Fruit fly (Drosophila melanogaster) whole organism, embryonic: ENCODE results near the gene Actn.

Experiments
- BtbVII ChIP-seq: fragments of 200-800 bp; sonication (Bioruptor generic); optimal IDR thresholded peaks from 3 replicates; lab custom pipeline; 2017; ENCODE audit warnings: missing biosample characterization, mild to moderate bottlenecking, missing genetic modification characterization
- CG10267 ChIP-seq: fragments of 200-800 bp; sonication (Bioruptor generic); optimal IDR thresholded peaks from 2 replicates; lab custom pipeline; 2018; ENCODE audit warnings: missing biosample characterization, mild to moderate bottlenecking, missing genetic modification characterization, moderate library complexity
- CG10274 ChIP-seq: fragments of 200-800 bp; sonication (Bioruptor generic); optimal IDR thresholded peaks from 3 replicates; lab custom pipeline; 2017; ENCODE audit warnings: missing biosample characterization, mild to moderate bottlenecking, missing genetic modification characterization
- CG10959 ChIP-seq: fragments of 200-800 bp; sonication (Bioruptor generic); IDR thresholded peaks from 2 replicates; pipeline ENCODE4 v1.3.6; 2022; ENCODE audit warnings: missing biosample characterization, missing genetic modification characterization
- CG12299 ChIP-seq: fragments of 200-800 bp; sonication (Bioruptor generic); optimal IDR thresholded peaks from 2 replicates; lab custom pipeline; 2018; ENCODE audit warnings: missing biosample characterization, mild to moderate bottlenecking, missing genetic modification characterization
- CG13624 ChIP-seq: fragments of 200-800 bp; sonication (Bioruptor generic); optimal IDR thresholded peaks from 2 replicates; lab custom pipeline; 2016; ENCODE audit warnings: missing biosample characterization, missing genetic modification characterization
- CG14050 ChIP-seq: fragments of 200-800 bp; sonication (Bioruptor generic); IDR thresholded peaks from 3 replicates; pipeline ENCODE4 v1.3.6; 2022; ENCODE audit warnings: missing biosample characterization, missing genetic modification characterization
- CG1529 ChIP-seq: fragments of 200-800 bp; sonication (Bioruptor generic); optimal IDR thresholded peaks from 3 replicates; lab custom pipeline; 2018; ENCODE audit warnings: missing biosample characterization, missing genetic modification characterization
- CG15601 ChIP-seq: fragments of 200-800 bp; sonication (Bioruptor generic); optimal IDR thresholded peaks from 3 replicates; lab custom pipeline; 2019; ENCODE audit warnings: missing biosample characterization, mild to moderate bottlenecking, missing genetic modification characterization, moderate library complexity
- CG2712 ChIP-seq: fragments of 200-800 bp; optimal IDR thresholded peaks from 3 replicates; lab custom pipeline; 2019; ENCODE audit warnings: missing biosample characterization, mild to moderate bottlenecking, missing genetic modification characterization, moderate library complexity
- CG2875 ChIP-seq: fragments of 200-800 bp; sonication (Bioruptor generic); optimal IDR thresholded peaks from 2 replicates; lab custom pipeline; 2017; ENCODE audit warnings: missing biosample characterization, mild to moderate bottlenecking, missing genetic modification characterization, missing genetic modification reagents
- CG32767 ChIP-seq: fragments of 200-800 bp; sonication (Bioruptor generic); IDR thresholded peaks from 2 replicates; pipeline ENCODE4 v1.3.6; 2022; ENCODE audit warnings: missing biosample characterization, missing genetic modification characterization
- CG4360 ChIP-seq: fragments of 200-800 bp; sonication (Bioruptor generic); IDR thresholded peaks from 2 replicates; pipeline ENCODE4 v1.3.6; 2022; ENCODE audit warnings: missing biosample characterization, missing genetic modification characterization
- CG7271 ChIP-seq: fragments of 200-800 bp; sonication (Bioruptor generic); optimal IDR thresholded peaks from 2 replicates; lab custom pipeline; 2018; ENCODE audit warnings: missing biosample characterization, mild to moderate bottlenecking, missing genetic modification characterization, moderate library complexity
- CG8359 ChIP-seq: fragments of 200-800 bp; sonication (Bioruptor generic); optimal IDR thresholded peaks from 2 replicates; lab custom pipeline; 2017; ENCODE audit warnings: missing biosample characterization, mild to moderate bottlenecking, missing genetic modification characterization, borderline replicate concordance
- Eip74EF ChIP-seq, 2 experiments: fragments of 200-800 bp in 1 of 2; fragments of >200 bp in 1 of 2; sonication (Bioruptor generic) in 1 of 2; optimal IDR thresholded peaks; 2 replicates each; lab custom pipeline; 2017 to 2019; ENCODE audit warnings: missing biosample characterization in 2 of 2, missing genetic modification characterization in 2 of 2, mild to moderate bottlenecking in 1 of 2, moderate library complexity in 1 of 2
- Fer2 ChIP-seq: fragments of 200-800 bp; sonication (Bioruptor generic); optimal IDR thresholded peaks from 2 replicates; lab custom pipeline; 2018; ENCODE audit warnings: missing biosample characterization, mild to moderate bottlenecking, missing genetic modification characterization, moderate library complexity
- H2.0 ChIP-seq: fragments of 200-800 bp; sonication (Bioruptor generic); IDR thresholded peaks from 2 replicates; pipeline ENCODE4 v1.3.6; 2022; ENCODE audit warnings: missing biosample characterization, missing genetic modification characterization
- Hmr ChIP-seq: fragments of 200-800 bp; sonication (Bioruptor generic); optimal IDR thresholded peaks from 3 replicates; lab custom pipeline; 2017; ENCODE audit warnings: mild to moderate bottlenecking, missing biosample characterization, missing genetic modification reagents, missing genetic modification characterization
- Lhr ChIP-seq: fragments of 200-800 bp; sonication (Bioruptor generic); optimal IDR thresholded peaks from 3 replicates; lab custom pipeline; 2017; ENCODE audit warnings: mild to moderate bottlenecking, missing biosample characterization, missing genetic modification reagents, missing genetic modification characterization
- MTF-1 ChIP-seq: fragments of 200-800 bp; sonication (Bioruptor generic); optimal IDR thresholded peaks from 2 replicates; lab custom pipeline; 2018; ENCODE audit warnings: missing biosample characterization, mild to moderate bottlenecking, missing genetic modification characterization, borderline replicate concordance
- Meics ChIP-seq: fragments of 200-800 bp; sonication (Bioruptor generic); optimal IDR thresholded peaks from 2 replicates; lab custom pipeline; 2017; ENCODE audit warnings: missing biosample characterization, mild to moderate bottlenecking, missing genetic modification characterization
- Myb ChIP-seq: fragments of 200-800 bp; sonication (Bioruptor generic); optimal IDR thresholded peaks from 2 replicates; lab custom pipeline; 2016; ENCODE audit warnings: missing biosample characterization, missing genetic modification characterization
- Opbp ChIP-seq: fragments of 200-800 bp; sonication (Bioruptor generic); IDR thresholded peaks from 3 replicates; pipeline ENCODE4 v1.3.6; 2022; ENCODE audit warnings: missing biosample characterization, missing genetic modification characterization; ENCODE audit not compliant: partially characterized antibody
- Ptx1 ChIP-seq: fragments of 200-800 bp; sonication (Bioruptor generic); IDR thresholded peaks from 2 replicates; pipeline ENCODE4 v1.3.6; 2022; ENCODE audit warnings: missing biosample characterization, missing genetic modification characterization
- Sox100B ChIP-seq: fragments of 200-800 bp; sonication (Bioruptor generic); optimal IDR thresholded peaks from 3 replicates; lab custom pipeline; 2018; ENCODE audit warnings: missing biosample characterization, mild to moderate bottlenecking, missing genetic modification characterization
- ase ChIP-seq: fragments of 200-800 bp; sonication (Bioruptor generic); IDR thresholded peaks from 3 replicates; pipeline ENCODE4 v1.3.6; 2022; ENCODE audit warnings: missing biosample characterization, missing genetic modification characterization
- btn ChIP-seq: fragments of 200-800 bp; sonication (Bioruptor generic); optimal IDR thresholded peaks from 2 replicates; lab custom pipeline; 2016; ENCODE audit warnings: missing biosample characterization, missing genetic modification characterization
- cad ChIP-seq: fragments of >200 bp; optimal IDR thresholded peaks from 2 replicates; lab custom pipeline; 2017; ENCODE audit warnings: missing biosample characterization, missing genetic modification characterization
- corto ChIP-seq: fragments of 200-800 bp; sonication (Bioruptor generic); optimal IDR thresholded peaks from 2 replicates; lab custom pipeline; 2016; ENCODE audit warnings: missing biosample characterization, mild to moderate bottlenecking, missing genetic modification characterization, moderate library complexity
- danr ChIP-seq: fragments of 200-800 bp; sonication (Bioruptor generic); IDR thresholded peaks from 2 replicates; pipeline ENCODE4 v1.3.6; 2022; ENCODE audit warnings: missing biosample characterization, missing genetic modification characterization
- dmrt99B ChIP-seq: fragments of 200-800 bp; sonication (Bioruptor generic); optimal IDR thresholded peaks from 2 replicates; lab custom pipeline; 2018; ENCODE audit warnings: missing biosample characterization, mild to moderate bottlenecking, missing genetic modification characterization, moderate library complexity
- dysf ChIP-seq: fragments of 200-800 bp; sonication (Bioruptor generic); IDR thresholded peaks from 3 replicates; pipeline ENCODE4 v1.3.6; 2022; ENCODE audit warnings: missing biosample characterization, missing genetic modification characterization
- emc ChIP-seq: fragments of 200-800 bp; sonication (Bioruptor generic); optimal IDR thresholded peaks from 2 replicates; lab custom pipeline; 2016; ENCODE audit warnings: missing biosample characterization, missing genetic modification characterization
- fd102C ChIP-seq: fragments of 200-800 bp; sonication (Bioruptor generic); optimal IDR thresholded peaks from 2 replicates; lab custom pipeline; 2018; ENCODE audit warnings: missing biosample characterization, mild to moderate bottlenecking, missing genetic modification characterization, moderate library complexity
- gcm2 ChIP-seq: fragments of 200-800 bp; sonication (Bioruptor generic); optimal IDR thresholded peaks from 2 replicates; lab custom pipeline; 2016; ENCODE audit warnings: missing biosample characterization, missing genetic modification characterization
- klu ChIP-seq: fragments of 200-800 bp; sonication (Bioruptor generic); IDR thresholded peaks from 2 replicates; pipeline ENCODE4 v1.3.6; 2022; ENCODE audit warnings: missing biosample characterization, missing genetic modification characterization
- lilli ChIP-seq: fragments of 200-800 bp; sonication (Bioruptor generic); optimal IDR thresholded peaks from 3 replicates; lab custom pipeline; 2016; ENCODE audit warnings: missing biosample characterization, missing genetic modification characterization
- lov ChIP-seq, 2 experiments: fragments of 200-800 bp in 1 of 2; fragments of >200 bp in 1 of 2; sonication (Bioruptor generic) in 1 of 2; IDR thresholded peaks in 1 of 2; optimal IDR thresholded peaks in 1 of 2; 2 replicates in 1 of 2; 3 replicates in 1 of 2; pipeline versions ENCODE4 v1.3.6 to Lab custom; 2017 to 2022; ENCODE audit warnings: missing biosample characterization in 1 of 2, missing genetic modification characterization in 1 of 2
- peb ChIP-seq: fragments of 200-800 bp; sonication (Bioruptor generic); IDR thresholded peaks from 2 replicates; pipeline ENCODE4 v1.3.6; 2022; ENCODE audit warnings: missing biosample characterization, missing genetic modification characterization
- pum ChIP-seq: fragments of 200-800 bp; sonication (Bioruptor generic); optimal IDR thresholded peaks from 2 replicates; lab custom pipeline; 2016; ENCODE audit warnings: missing biosample characterization, missing genetic modification characterization
- pzg ChIP-seq: fragments of 200-800 bp; sonication (Bioruptor generic); optimal IDR thresholded peaks from 3 replicates; lab custom pipeline; 2018; ENCODE audit warnings: missing biosample characterization, mild to moderate bottlenecking, missing genetic modification characterization, moderate library complexity
- sc ChIP-seq, 3 experiments: fragments of >200 bp in 2 of 3; fragments of 200-800 bp in 1 of 3; sonication (Bioruptor generic) in 1 of 3; optimal IDR thresholded peaks; 2 replicates in 2 of 3; 3 replicates in 1 of 3; lab custom pipeline; 2017; ENCODE audit warnings: mild to moderate bottlenecking in 1 of 3, missing biosample characterization in 1 of 3, missing genetic modification characterization in 1 of 3, missing genetic modification reagents in 1 of 3
- sim ChIP-seq: fragments of 200-800 bp; sonication (Bioruptor generic); IDR thresholded peaks from 2 replicates; pipeline ENCODE4 v1.3.6; 2022; ENCODE audit warnings: missing biosample characterization, missing genetic modification characterization
- sna ChIP-seq: fragments of 200-800 bp; sonication (Bioruptor generic); IDR thresholded peaks from 2 replicates; pipeline ENCODE4 v1.3.6; 2022; ENCODE audit warnings: missing biosample characterization, missing genetic modification characterization; ENCODE audit not compliant: partially characterized antibody
- sqz ChIP-seq: fragments of 200-800 bp; sonication (Bioruptor generic); optimal IDR thresholded peaks from 3 replicates; lab custom pipeline; 2018; ENCODE audit warnings: missing biosample characterization, mild to moderate bottlenecking, missing genetic modification characterization
- ssp ChIP-seq: fragments of 200-800 bp; sonication (Bioruptor generic); IDR thresholded peaks from 2 replicates; pipeline ENCODE4 v1.3.6; 2022; ENCODE audit warnings: missing biosample characterization, missing genetic modification characterization
- tgo ChIP-seq: fragments of 200-800 bp; sonication (Bioruptor generic); IDR thresholded peaks from 3 replicates; pipeline ENCODE4 v1.3.6; 2022; ENCODE audit warnings: missing biosample characterization, missing genetic modification characterization
- tup ChIP-seq: fragments of 200-800 bp; sonication (Bioruptor generic); optimal IDR thresholded peaks from 2 replicates; lab custom pipeline; 2016; ENCODE audit warnings: missing biosample characterization, mild to moderate bottlenecking, missing genetic modification characterization, moderate library complexity
- zfh1 ChIP-seq: fragments of 200-800 bp; sonication (Bioruptor generic); IDR thresholded peaks from 3 replicates; pipeline ENCODE4 v1.3.6; 2022; ENCODE audit warnings: missing biosample characterization, missing genetic modification characterization

Gene Actn

DNA sequence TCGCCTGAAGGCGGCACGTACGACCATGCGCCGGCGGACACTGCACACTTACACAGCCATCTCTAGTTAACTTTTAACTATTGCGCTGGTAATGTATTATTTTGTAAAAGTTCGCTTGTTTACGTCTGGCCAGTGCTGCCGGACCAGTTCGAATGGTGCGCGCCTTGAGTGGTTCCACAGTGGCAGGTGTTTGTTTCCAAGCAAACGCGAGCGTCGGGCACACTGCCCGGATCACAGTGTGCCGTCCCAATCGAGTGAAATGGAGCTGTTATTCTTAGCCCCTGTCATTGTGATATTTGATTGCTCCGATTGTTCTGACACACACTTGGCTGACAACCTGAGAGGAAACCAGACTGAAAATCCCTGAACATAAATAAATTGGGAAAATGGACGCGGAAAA lies 31.2 kb upstream of the Actn start, which contains the start of gene CG4199 (continued):
- no peak for TF ChIP-seq H2.0 (GFP tag; lab: Robert Waterston, UW)
- no peak for TF ChIP-seq BtbVII (GFP tag; lab: Kevin White, UChicago)
- TF ChIP-seq Eip74EF (GFP tag; optimal IDR thresholded peaks at IDR 0.05; lab: Kevin White, UChicago) = no peak
- TF ChIP-seq emc (GFP tag; lab: Kevin White, UChicago) = no peak
- TF ChIP-seq Fer2 (tag; lab: Kevin White, UChicago) = no peak
- TF ChIP-seq CG14050 (GFP tag; lab: Robert Waterston, UW) = no peak
- TF ChIP-seq CG10267 (tag; lab: Kevin White, UChicago) = no peak
- no peak for TF ChIP-seq tup (GFP tag; lab: Kevin White, UChicago)
- peak; percentile 20; the same call in 1 of the 2 replicates for TF ChIP-seq sna (GFP tag; lab: Robert Waterston, UW)
- no peak for TF ChIP-seq dmrt99B (tag; lab: Kevin White, UChicago)
- no peak for TF ChIP-seq CG2875
- TF ChIP-seq CG8359 (GFP tag; lab: Kevin White, UChicago) = no peak
- no peak for TF ChIP-seq zfh1 (GFP tag; lab: Robert Waterston, UW)
- no peak for TF ChIP-seq CG32767 (GFP tag; lab: Robert Waterston, UW)
- no peak for TF ChIP-seq tgo (GFP tag; lab: Robert Waterston, UW)
- peak; percentile 2 for TF ChIP-seq CG2712 (tag; lab: Kevin White, UChicago)
- no peak for TF ChIP-seq peb
- TF ChIP-seq CG1529 (GFP tag; lab: Kevin White, UChicago) = no peak
- peak; percentile 20 for TF ChIP-seq lilli (GFP tag; lab: Kevin White, UChicago)
- no peak for TF ChIP-seq klu (GFP tag; lab: Robert Waterston, UW)
- TF ChIP-seq btn (GFP tag; lab: Kevin White, UChicago) = no peak
- TF ChIP-seq dysf = no peak
- TF ChIP-seq gcm2 (GFP tag; lab: Kevin White, UChicago) = no peak
- TF ChIP-seq sqz (GFP tag; lab: Kevin White, UChicago) = no peak
- no peak for TF ChIP-seq Sox100B (GFP tag; lab: Kevin White, UChicago)
- TF ChIP-seq Meics (GFP tag; lab: Kevin White, UChicago) = no peak
- peak; percentile 32 for TF ChIP-seq Lhr (GFP tag; lab: Kevin White, UChicago)
- TF ChIP-seq pzg (GFP tag; lab: Kevin White, UChicago) = peak; percentile 89
- no peak for TF ChIP-seq pum (GFP tag; lab: Kevin White, UChicago)
- TF ChIP-seq CG12299 (tag; lab: Kevin White, UChicago) = no peak
- TF ChIP-seq CG13624 (GFP tag; lab: Kevin White, UChicago) = peak; percentile 13
- TF ChIP-seq Opbp = peak; percentile 29; the same call in 1 of the 3 replicates
- no peak for TF ChIP-seq MTF-1 (GFP tag; lab: Kevin White, UChicago)
- TF ChIP-seq cad = no peak
- TF ChIP-seq CG10274 (GFP tag; lab: Kevin White, UChicago) = no peak
- TF ChIP-seq sc (optimal IDR thresholded peaks at IDR 0.05; lab: Kevin White, UChicago) = no peak
- no peak for TF ChIP-seq sc (GFP tag; optimal IDR thresholded peaks at IDR 0.05; lab: Kevin White, UChicago)
- TF ChIP-seq Myb (GFP tag; lab: Kevin White, UChicago) = peak; percentile 22
- peak; percentile 44 for TF ChIP-seq Hmr (GFP tag; lab: Kevin White, UChicago)
- no peak for TF ChIP-seq corto (GFP tag; lab: Kevin White, UChicago)
- TF ChIP-seq lov (optimal IDR thresholded peaks at IDR 0.05; lab: Kevin White, UChicago) = no peak
- 0 out of 3 replicates have a peak, but pooled peaks have one; percentile 12 for TF ChIP-seq lov (GFP tag; IDR thresholded peaks at IDR 0.05; lab: Robert Waterston, UW)
- TF ChIP-seq CG15601 (tag; lab: Kevin White, UChicago) = no peak
- TF ChIP-seq danr (GFP tag; lab: Robert Waterston, UW) = no peak
- TF ChIP-seq ase = no peak
- TF ChIP-seq fd102C (GFP tag; lab: Kevin White, UChicago) = no peak
- no peak for TF ChIP-seq sim (GFP tag; lab: Robert Waterston, UW)
- no peak for TF ChIP-seq CG4360 (GFP tag; lab: Robert Waterston, UW)
- TF ChIP-seq CG7271 (tag; lab: Kevin White, UChicago) = no peak
- TF ChIP-seq ssp (GFP tag; lab: Robert Waterston, UW) = no peak
- no peak for TF ChIP-seq Ptx1 (GFP tag; lab: Robert Waterston, UW)
- TF ChIP-seq CG10959 (GFP tag; lab: Robert Waterston, UW) = no peak
